Fruit fly (Drosophila melanogaster) Kc167 (cell line): ENCODE results near the gene Trf4-1.

Source experiments
- Myc ChIP-seq: fragments of >200 bp; optimal IDR thresholded peaks from 2 replicates; lab custom pipeline; 2017; ENCODE audit warnings: missing external identifiers
- Sin3A ChIP-seq: fragments of >200 bp; optimal IDR thresholded peaks from 2 replicates; lab custom pipeline; 2018; ENCODE audit warnings: missing external identifiers
- h ChIP-seq: fragments of >200 bp; optimal IDR thresholded peaks from 3 replicates; lab custom pipeline; 2018; ENCODE audit warnings: missing external identifiers
- insv ChIP-seq: fragments of >200 bp; optimal IDR thresholded peaks from 3 replicates; lab custom pipeline; 2018; ENCODE audit warnings: missing external identifiers
- psq ChIP-seq: fragments of >200 bp; optimal IDR thresholded peaks from 2 replicates; lab custom pipeline; 2017; ENCODE audit warnings: missing external identifiers
- ttk ChIP-seq: sonication (Bioruptor generic); optimal IDR thresholded peaks from 2 replicates; lab custom pipeline; 2017; ENCODE audit warnings: missing external identifiers

dm6 chrX:8574672-8575350 lies 14.7 kb downstream of the Trf4-1 start:
- TF ChIP-seq Sin3A (lab: Kevin White, UChicago) (no peak), psq (lab: Kevin White, UChicago) (no peak), insv (lab: Kevin White, UChicago) (no peak), ttk (lab: Kevin White, UChicago) (no peak), Myc (lab: Kevin White, UChicago) (no peak), h (no peak)
